Worm (Caenorhabditis elegans) whole organism, L2 larva: ENCODE measurements around the gene K10H10.6.

ENCODE experiments used
- F13H6.1 ChIP-seq: sonication (generic microtip); optimal IDR thresholded peaks from 2 replicates; lab custom pipeline; 2016; ENCODE audit warnings: missing genetic modification characterization, missing compliant biosample characterization
- R02D3.7 ChIP-seq: fragments of 150-350 bp; optimal IDR thresholded peaks from 2 replicates; lab custom pipeline; 2014; ENCODE audit warnings: missing biosample characterization, missing genetic modification characterization
- Y55F3AM.14 ChIP-seq: fragments of 200-800 bp; sonication (Bioruptor generic); optimal IDR thresholded peaks from 2 replicates; lab custom pipeline; 2018; ENCODE audit warnings: mild to moderate bottlenecking, missing genetic modification characterization, missing compliant biosample characterization
- ZK546.5 ChIP-seq: sonication (generic microtip); optimal IDR thresholded peaks from 2 replicates; lab custom pipeline; 2017; ENCODE audit warnings: missing biosample characterization, missing genetic modification characterization
- alr-1 ChIP-seq: fragments of 150-350 bp; optimal IDR thresholded peaks from 2 replicates; lab custom pipeline; 2014; ENCODE audit warnings: missing biosample characterization, missing genetic modification characterization
- aly-2 ChIP-seq: fragments of 150-350 bp; optimal IDR thresholded peaks from 2 replicates; lab custom pipeline; 2014; ENCODE audit warnings: missing biosample characterization, missing genetic modification characterization
- ama-1 ChIP-seq: fragments of 150-350 bp; optimal IDR thresholded peaks from 2 replicates; lab custom pipeline; 2018; ENCODE audit warnings: inconsistent platforms
- blmp-1 ChIP-seq: sonication (generic microtip); optimal IDR thresholded peaks from 2 replicates; lab custom pipeline; 2017; ENCODE audit warnings: missing genetic modification characterization, mild to moderate bottlenecking, missing compliant biosample characterization, antibody characterized with exemption, moderate library complexity; ENCODE audit not compliant: insufficient read depth
- ceh-16 ChIP-seq: fragments of 150-350 bp; optimal IDR thresholded peaks from 2 replicates; lab custom pipeline; 2014; ENCODE audit warnings: missing biosample characterization, missing genetic modification characterization
- ceh-82 ChIP-seq: fragments of 150-350 bp; optimal IDR thresholded peaks from 2 replicates; lab custom pipeline; 2014; ENCODE audit warnings: missing biosample characterization, missing genetic modification characterization
- crh-2 ChIP-seq: sonication (generic microtip); optimal IDR thresholded peaks from 2 replicates; lab custom pipeline; 2017; ENCODE audit warnings: missing biosample characterization, missing genetic modification characterization
- dmd-4 ChIP-seq: sonication (generic microtip); optimal IDR thresholded peaks from 2 replicates; lab custom pipeline; 2017; ENCODE audit warnings: missing biosample characterization, missing genetic modification characterization
- egl-27 ChIP-seq: sonication (generic microtip); optimal IDR thresholded peaks from 3 replicates; lab custom pipeline; 2017; ENCODE audit warnings: missing biosample characterization, missing genetic modification reagents, missing genetic modification characterization
- elt-1 ChIP-seq: fragments of 150-350 bp; optimal IDR thresholded peaks from 2 replicates; lab custom pipeline; 2014; ENCODE audit warnings: missing biosample characterization, missing genetic modification characterization
- elt-3 ChIP-seq: sonication (generic microtip); optimal IDR thresholded peaks from 2 replicates; lab custom pipeline; 2017; ENCODE audit warnings: missing biosample characterization, missing genetic modification characterization
- fos-1 ChIP-seq: fragments of 150-350 bp; optimal IDR thresholded peaks from 2 replicates; lab custom pipeline; 2014; ENCODE audit warnings: missing biosample characterization, missing genetic modification characterization
- gmeb-1 ChIP-seq: fragments of 150-350 bp; optimal IDR thresholded peaks from 2 replicates; lab custom pipeline; 2014; ENCODE audit warnings: missing biosample characterization, missing genetic modification characterization
- lin-11 ChIP-seq: fragments of 150-350 bp; sonication (generic microtip); optimal IDR thresholded peaks from 2 replicates; lab custom pipeline; 2014; ENCODE audit warnings: missing biosample characterization, missing genetic modification characterization, inconsistent platforms, mixed read lengths
- lin-13 ChIP-seq: fragments of 150-350 bp; optimal IDR thresholded peaks from 2 replicates; lab custom pipeline; 2014; ENCODE audit warnings: missing biosample characterization, missing genetic modification reagents, missing genetic modification characterization
- lin-39 ChIP-seq: fragments of 150-350 bp; optimal IDR thresholded peaks from 2 replicates; lab custom pipeline; 2014; ENCODE audit warnings: missing biosample characterization, missing genetic modification reagents, missing genetic modification characterization
- lsy-2 ChIP-seq, 2 experiments: fragments of 150-350 bp in 1 of 2; sonication (generic microtip) in 1 of 2; optimal IDR thresholded peaks; 2 replicates each; lab custom pipeline; 2014 to 2017; ENCODE audit warnings: missing biosample characterization in 2 of 2, missing genetic modification characterization in 2 of 2
- mab-5 ChIP-seq: fragments of 150-350 bp; optimal IDR thresholded peaks from 2 replicates; lab custom pipeline; 2014; ENCODE audit warnings: missing biosample characterization, missing genetic modification characterization
- mbf-1 ChIP-seq: sonication (generic microtip); optimal IDR thresholded peaks from 2 replicates; lab custom pipeline; 2017; ENCODE audit warnings: missing biosample characterization, missing genetic modification characterization
- mdl-1 ChIP-seq, 2 experiments: fragments of 150-350 bp in 1 of 2; sonication (generic microtip) in 1 of 2; optimal IDR thresholded peaks; 2 replicates each; lab custom pipeline; 2017; ENCODE audit warnings: missing biosample characterization in 2 of 2, missing genetic modification characterization in 2 of 2
- nhr-10 ChIP-seq: sonication (generic microtip); optimal IDR thresholded peaks from 2 replicates; lab custom pipeline; 2017; ENCODE audit warnings: missing biosample characterization, missing genetic modification characterization
- nhr-11 ChIP-seq: fragments of 150-350 bp; optimal IDR thresholded peaks from 2 replicates; lab custom pipeline; 2014; ENCODE audit warnings: missing biosample characterization, missing genetic modification characterization
- nhr-12 ChIP-seq: fragments of 150-350 bp; optimal IDR thresholded peaks from 2 replicates; lab custom pipeline; 2014; ENCODE audit warnings: missing biosample characterization, missing genetic modification characterization
- nhr-129 ChIP-seq: fragments of 150-350 bp; optimal IDR thresholded peaks from 2 replicates; lab custom pipeline; 2014; ENCODE audit warnings: missing biosample characterization, missing genetic modification characterization
- nhr-21 ChIP-seq: fragments of 150-350 bp; optimal IDR thresholded peaks from 2 replicates; lab custom pipeline; 2014; ENCODE audit warnings: missing biosample characterization, missing genetic modification characterization
- nhr-237 ChIP-seq: fragments of 150-350 bp; optimal IDR thresholded peaks from 2 replicates; lab custom pipeline; 2014; ENCODE audit warnings: missing biosample characterization, missing genetic modification characterization
- nhr-25 ChIP-seq: fragments of 150-350 bp; sonication (generic microtip); optimal IDR thresholded peaks from 3 replicates; lab custom pipeline; 2014; ENCODE audit warnings: missing biosample characterization, missing genetic modification characterization
- nhr-77 ChIP-seq: fragments of 150-350 bp; optimal IDR thresholded peaks from 2 replicates; lab custom pipeline; 2014; ENCODE audit warnings: missing biosample characterization, missing genetic modification characterization
- peb-1 ChIP-seq: fragments of 150-350 bp; optimal IDR thresholded peaks from 2 replicates; lab custom pipeline; 2014; ENCODE audit warnings: missing biosample characterization, missing genetic modification characterization
- sem-4 ChIP-seq: fragments of 150-350 bp; optimal IDR thresholded peaks from 2 replicates; lab custom pipeline; 2014; ENCODE audit warnings: missing biosample characterization, missing genetic modification reagents, missing genetic modification characterization
- skn-1 ChIP-seq: sonication (generic microtip); optimal IDR thresholded peaks from 2 replicates; lab custom pipeline; 2017; ENCODE audit warnings: missing biosample characterization, missing genetic modification characterization
- sma-3 ChIP-seq: sonication (generic microtip); optimal IDR thresholded peaks from 2 replicates; lab custom pipeline; 2016; ENCODE audit warnings: missing genetic modification reagents, missing genetic modification characterization, missing compliant biosample characterization
- sma-9 ChIP-seq, 2 experiments: fragments of 150-350 bp in 1 of 2; sonication (generic microtip) in 1 of 2; optimal IDR thresholded peaks; 2 replicates each; lab custom pipeline; 2014 to 2016; ENCODE audit warnings: missing genetic modification characterization in 2 of 2, mild to moderate bottlenecking in 1 of 2, missing biosample characterization in 1 of 2, missing compliant biosample characterization in 1 of 2, missing genetic modification reagents in 1 of 2, moderate library complexity in 1 of 2
- snpc-4 ChIP-seq: fragments of 150-350 bp; optimal IDR thresholded peaks from 2 replicates; lab custom pipeline; 2014; ENCODE audit warnings: missing biosample characterization, missing genetic modification characterization
- unc-39 ChIP-seq: fragments of 150-350 bp; optimal IDR thresholded peaks from 2 replicates; lab custom pipeline; 2014; ENCODE audit warnings: missing biosample characterization, missing genetic modification characterization
- unc-55 ChIP-seq: fragments of 150-350 bp; sonication (generic microtip); optimal IDR thresholded peaks from 3 replicates; lab custom pipeline; 2014; ENCODE audit warnings: missing biosample characterization, missing genetic modification reagents, missing genetic modification characterization
- unc-62 ChIP-seq: fragments of 150-350 bp; optimal IDR thresholded peaks from 2 replicates; lab custom pipeline; 2014; ENCODE audit warnings: missing biosample characterization, missing genetic modification reagents, missing genetic modification characterization
- ztf-1 ChIP-seq: fragments of 200-800 bp; sonication (Bioruptor generic); conservative IDR thresholded peaks from 2 replicates; pipeline ENCODE4 v1.3.6; 2022; ENCODE audit warnings: missing genetic modification characterization, missing compliant biosample characterization
- ztf-11 ChIP-seq: sonication (generic microtip); optimal IDR thresholded peaks from 2 replicates; lab custom pipeline; 2017; ENCODE audit warnings: missing biosample characterization, missing genetic modification characterization
- ztf-4 ChIP-seq: fragments of 150-350 bp; optimal IDR thresholded peaks from 2 replicates; lab custom pipeline; 2014; ENCODE audit warnings: missing biosample characterization, missing genetic modification characterization

The K10H10.6 gene

ce11 chrII:14492592-14493196 is 10.4 kb upstream of the K10H10.6 start:
- TF ChIP-seq nhr-11 (tag; lab: Kevin White, UChicago) (no peak), ama-1 (peak; percentile 59), dmd-4 (tag; lab: Kevin White, UChicago) (no peak), gmeb-1 (no peak), nhr-77 (no peak)

ce11 chrII:14494014-14494413 is 9.1 kb upstream of the K10H10.6 start:
- TF ChIP-seq mdl-1 (tag; optimal IDR thresholded peaks at IDR 0.05; lab: Kevin White, UChicago) (no peak), elt-1 (tag; lab: Kevin White, UChicago) (no peak), ztf-11 (no peak), ceh-16 (tag; lab: Kevin White, UChicago) (no peak), aly-2 (tag; lab: Kevin White, UChicago) (no peak), R02D3.7 (tag; lab: Kevin White, UChicago) (no peak), unc-62 (GFP tag; lab: Kevin White, UChicago) (no peak), mbf-1 (tag; lab: Kevin White, UChicago) (no peak), peb-1 (tag; lab: Kevin White, UChicago) (no peak), snpc-4 (tag; lab: Kevin White, UChicago) (no peak), dmd-4 (tag; lab: Kevin White, UChicago) (no peak), ama-1 (no peak), egl-27 (tag; lab: Kevin White, UChicago) (no peak), nhr-21 (tag; lab: Kevin White, UChicago) (no peak)

- TF ChIP-seq crh-2 (no peak), ama-1 (peak; percentile 61)
Observed at ce11 chrII:14494414-14494463, 8.9 kb upstream of the K10H10.6 start, which contains the start of gene cysl-2. TSS of gene cysl-2 (minus strand) at chrII:14494451.

ce11 chrII:14494464-14494863 is 8.6 kb upstream of the K10H10.6 start:
- TF ChIP-seq sma-9 (GFP tag; optimal IDR thresholded peaks at IDR 0.05; lab: Kevin White, UChicago) (peak; percentile 30), sma-9 (tag; optimal IDR thresholded peaks at IDR 0.05; lab: Kevin White, UChicago) (no peak), fos-1 (tag; lab: Kevin White, UChicago) (peak; percentile 55), mbf-1 (tag; lab: Kevin White, UChicago) (no peak), nhr-12 (tag; lab: Kevin White, UChicago) (no peak), blmp-1 (tag; lab: Kevin White, UChicago) (peak; percentile 12), skn-1 (tag; lab: Kevin White, UChicago) (peak; percentile 92)

ce11 chrII:14495341-14495740 is 7.8 kb upstream of the K10H10.6 start:
- TF ChIP-seq gmeb-1 (no peak), nhr-21 (tag; lab: Kevin White, UChicago) (peak; percentile 55), lin-13 (GFP tag; lab: Kevin White, UChicago) (no peak), R02D3.7 (tag; lab: Kevin White, UChicago) (no peak), skn-1 (tag; lab: Kevin White, UChicago) (no peak), blmp-1 (tag; lab: Kevin White, UChicago) (peak; percentile 54), lin-11 (tag; lab: Kevin White, UChicago) (no peak), alr-1 (no peak), nhr-12 (tag; lab: Kevin White, UChicago) (no peak), ZK546.5 (no peak), mab-5 (tag; lab: Kevin White, UChicago) (no peak), egl-27 (tag; lab: Kevin White, UChicago) (no peak), F13H6.1 (no peak), lsy-2 (tag; optimal IDR thresholded peaks at IDR 0.05; lab: Kevin White, UChicago) (no peak), elt-1 (tag; lab: Kevin White, UChicago) (no peak), sma-3 (no peak), Y55F3AM.14 (no peak), nhr-25 (tag; lab: Kevin White, UChicago) (peak; percentile 12), nhr-10 (tag; lab: Kevin White, UChicago) (no peak), snpc-4 (tag; lab: Kevin White, UChicago) (no peak), mbf-1 (tag; lab: Kevin White, UChicago) (no peak), nhr-11 (tag; lab: Kevin White, UChicago) (no peak), ceh-82 (tag; lab: Kevin White, UChicago) (no peak), fos-1 (tag; lab: Kevin White, UChicago) (peak; percentile 1), elt-3 (tag; lab: Kevin White, UChicago) (no peak), crh-2 (peak; percentile 42), unc-55 (GFP tag; lab: Kevin White, UChicago) (no peak), ztf-4 (tag; lab: Kevin White, UChicago) (no peak), ztf-1 (no peak), nhr-129 (peak; percentile 43), peb-1 (tag; lab: Kevin White, UChicago) (no peak), sem-4 (no peak), lin-39 (tag; lab: Kevin White, UChicago) (no peak), unc-39 (tag; lab: Kevin White, UChicago) (no peak), ama-1 (no peak), unc-62 (GFP tag; lab: Kevin White, UChicago) (no peak), nhr-237 (tag; lab: Kevin White, UChicago) (no peak), ztf-11 (no peak)
